Fruit fly (Drosophila melanogaster) whole organism: ENCODE measurements around the gene CG32762.

Source experiments
- Dll ChIP-seq: fragments of >200 bp; optimal IDR thresholded peaks from 2 replicates; lab custom pipeline; 2017
- pan ChIP-seq: fragments of >200 bp; optimal IDR thresholded peaks from 2 replicates; lab custom pipeline; 2017
- psq ChIP-seq: fragments of >200 bp; optimal IDR thresholded peaks from 2 replicates; lab custom pipeline; 2017

- TF ChIP-seq pan (lab: Kevin White, UChicago) (no peak), psq (lab: Kevin White, UChicago) (no peak), Dll (lab: Kevin White, UChicago) (no peak)
These were observed 15.9 kb upstream of the CG32762 start for dm6 chrX:5516783-5517571.
